Worm (Caenorhabditis elegans) whole organism, L1 larva: ENCODE data around the gene Y37E11AL.12.

Source experiments
- alr-1 ChIP-seq: fragments of 200-800 bp; sonication (Bioruptor generic); optimal IDR thresholded peaks from 2 replicates; lab custom pipeline; 2018; ENCODE audit warnings: borderline replicate concordance, mild to moderate bottlenecking, missing genetic modification characterization, missing compliant biosample characterization
- aly-2 ChIP-seq: fragments of 150-350 bp; optimal IDR thresholded peaks from 2 replicates; lab custom pipeline; 2014; ENCODE audit warnings: missing biosample characterization, missing genetic modification characterization
- efl-1 ChIP-seq, 4 experiments: fragments of 150-350 bp; optimal IDR thresholded peaks in 3 of 4; peaks in 1 of 4; 1 replicate in 1 of 4; 2 replicates in 3 of 4; lab custom pipeline; 2014; ENCODE audit warnings: missing biosample characterization in 2 of 4, missing genetic modification characterization in 2 of 4, missing genetic modification reagents in 2 of 4
- fkh-8 ChIP-seq: sonication (generic microtip); optimal IDR thresholded peaks from 2 replicates; lab custom pipeline; 2016; ENCODE audit warnings: mild to moderate bottlenecking, missing genetic modification characterization, missing compliant biosample characterization
- lin-14 ChIP-seq: fragments of 200-800 bp; sonication (Bioruptor generic); optimal IDR thresholded peaks from 2 replicates; lab custom pipeline; 2018; ENCODE audit warnings: mild to moderate bottlenecking, missing genetic modification characterization, moderate library complexity, missing compliant biosample characterization
- lin-35 ChIP-seq, 2 experiments: fragments of 150-350 bp; optimal IDR thresholded peaks; 2 replicates each; lab custom pipeline; 2014; ENCODE audit warnings: missing biosample characterization in 2 of 2, missing genetic modification characterization in 2 of 2, missing genetic modification reagents in 2 of 2
- mdl-1 ChIP-seq, 2 experiments: fragments of 150-350 bp; optimal IDR thresholded peaks; 2 replicates each; lab custom pipeline; 2014 to 2017; ENCODE audit warnings: missing biosample characterization in 2 of 2, missing genetic modification characterization in 2 of 2, inconsistent platforms in 1 of 2
- nhr-76 ChIP-seq: sonication (generic microtip); optimal IDR thresholded peaks from 2 replicates; lab custom pipeline; 2017; ENCODE audit warnings: missing biosample characterization, missing genetic modification characterization
- pax-3 ChIP-seq: fragments of 200-800 bp; sonication (Bioruptor generic); optimal IDR thresholded peaks from 2 replicates; lab custom pipeline; 2018; ENCODE audit warnings: mild to moderate bottlenecking, missing genetic modification characterization, moderate library complexity, missing compliant biosample characterization
- sptf-1 ChIP-seq: fragments of 150-350 bp; optimal IDR thresholded peaks from 2 replicates; lab custom pipeline; 2014; ENCODE audit warnings: missing biosample characterization, missing genetic modification characterization
- swsn-7 ChIP-seq: sonication (generic microtip); optimal IDR thresholded peaks from 2 replicates; lab custom pipeline; 2016; ENCODE audit warnings: missing genetic modification characterization, missing compliant biosample characterization
- unc-62 ChIP-seq: fragments of 150-350 bp; optimal IDR thresholded peaks from 2 replicates; lab custom pipeline; 2014; ENCODE audit warnings: missing biosample characterization, missing genetic modification reagents, missing genetic modification characterization
- xbp-1 ChIP-seq: sonication (generic microtip); optimal IDR thresholded peaks from 2 replicates; lab custom pipeline; 2016; ENCODE audit warnings: missing genetic modification characterization, missing compliant biosample characterization

DNA sequence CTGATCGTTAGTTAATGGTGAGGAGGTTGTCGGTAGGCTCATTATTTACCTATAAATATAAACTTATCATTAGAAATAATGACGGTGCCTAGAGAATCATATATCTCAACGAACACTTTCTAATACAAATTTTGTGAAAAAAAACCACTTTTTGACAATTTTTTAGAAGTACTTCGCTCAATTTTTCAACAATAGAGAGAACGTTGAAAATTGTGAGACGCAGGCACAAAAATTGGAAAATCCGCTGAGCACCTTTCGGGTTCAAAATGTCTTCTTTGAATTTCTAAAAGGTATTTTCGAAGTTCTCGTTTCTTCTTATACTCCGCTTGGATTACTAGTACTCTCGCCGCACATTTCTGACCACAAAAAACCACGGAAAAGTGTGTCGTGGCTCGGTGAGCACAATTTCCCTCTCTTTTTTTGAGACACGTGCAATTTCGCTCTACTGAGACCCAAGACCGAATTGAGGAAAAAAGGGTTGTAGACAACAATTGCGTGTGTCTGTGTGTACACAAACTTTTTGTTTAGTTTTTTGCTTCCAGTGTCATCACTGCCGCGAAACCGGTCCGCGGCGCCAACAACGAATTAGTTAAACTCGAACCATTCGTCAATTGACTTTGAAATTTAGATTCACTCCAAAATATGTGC, 39.2 kb upstream of the Y37E11AL.12 start, which contains the start of gene nape-1:
- no peak for TF ChIP-seq unc-62 (GFP tag; lab: Kevin White, UChicago)
- TF ChIP-seq efl-1 (optimal IDR thresholded peaks at IDR 0.05; lab: Kevin White, UChicago): peak; percentile 40 to 47
- peak; percentile 26 to 93 for TF ChIP-seq efl-1 (GFP tag; optimal IDR thresholded peaks at IDR 0.05 in 1 of 2; lab: Kevin White, UChicago)
- TF ChIP-seq sptf-1 (tag; lab: Kevin White, UChicago): no peak
- peak; percentile 10 for TF ChIP-seq swsn-7 (tag; lab: Kevin White, UChicago)
- TF ChIP-seq pax-3 (tag; lab: Kevin White, UChicago): no peak
- TF ChIP-seq lin-35 (GFP tag; optimal IDR thresholded peaks at IDR 0.05; lab: Kevin White, UChicago): peak; percentile 18 to 46
- peak; percentile 5 for TF ChIP-seq xbp-1 (tag; lab: Kevin White, UChicago)
- peak; percentile 47 for TF ChIP-seq fkh-8
- TF ChIP-seq lin-14: peak; percentile 81
- no peak for TF ChIP-seq alr-1 (tag; lab: Kevin White, UChicago)
- TF ChIP-seq mdl-1 (tag; optimal IDR thresholded peaks at IDR 0.05; lab: Kevin White, UChicago): peak in 1 of 2 experiments; percentile 64
- no peak for TF ChIP-seq nhr-76 (tag; lab: Kevin White, UChicago)
- no peak for TF ChIP-seq aly-2 (tag; lab: Kevin White, UChicago)
